Fruit fly (Drosophila melanogaster): ENCODE measurements around the gene Brd8.

Gene Brd8

DNA sequence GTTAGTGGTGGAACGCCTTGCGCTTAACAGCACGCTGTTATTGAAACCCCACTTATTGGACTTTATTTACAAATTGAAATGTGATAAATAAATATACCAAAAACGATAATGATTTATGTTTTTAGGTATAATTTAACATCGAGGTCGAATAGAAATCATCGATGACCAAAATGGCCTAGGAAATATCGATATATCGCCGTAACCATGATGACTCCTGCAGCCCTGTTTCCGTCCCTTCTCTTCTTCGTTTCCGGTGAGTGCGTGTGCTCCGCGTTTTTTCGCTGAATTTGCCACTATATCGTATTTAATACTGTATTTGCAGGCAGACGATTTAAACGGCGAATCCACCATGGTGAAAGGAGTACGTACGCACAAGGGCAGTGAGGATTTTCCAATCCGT, 3.3 kb upstream of the Brd8 start, which contains the start of gene eEF1gamma (continued):
- peak; percentile 92 for TF ChIP-seq CG34406 (GFP tag; optimal IDR thresholded peaks at IDR 0.05)
- no peak for TF ChIP-seq achi (GFP tag; optimal IDR thresholded peaks at IDR 0.05)
- TF ChIP-seq CG8319 (GFP tag; optimal IDR thresholded peaks at IDR 0.05), result peak; percentile 89
- TF ChIP-seq CG31627 (GFP tag; optimal IDR thresholded peaks at IDR 0.05), result peak; percentile 91
- TF ChIP-seq Sox15 (GFP tag; optimal IDR thresholded peaks at IDR 0.05), result peak; percentile 66
- no peak for TF ChIP-seq CG4318 (GFP tag; optimal IDR thresholded peaks at IDR 0.05)
- TF ChIP-seq CG6808 (GFP tag; optimal IDR thresholded peaks at IDR 0.05), result peak; percentile 85
- peak; percentile 93 for TF ChIP-seq eg (GFP tag; IDR thresholded peaks at IDR 0.05)
- peak; percentile 94 for TF ChIP-seq lz (GFP tag; optimal IDR thresholded peaks at IDR 0.05)
- no peak for TF ChIP-seq spab (GFP tag; optimal IDR thresholded peaks at IDR 0.05)
- no peak for TF ChIP-seq Eip93F (GFP tag; optimal IDR thresholded peaks at IDR 0.05)
- peak; percentile 78 for TF ChIP-seq dac (GFP tag; optimal IDR thresholded peaks at IDR 0.05)
- peak; percentile 76 for TF ChIP-seq Ets21C (GFP tag; optimal IDR thresholded peaks at IDR 0.05)
- TF ChIP-seq CG6854 (GFP tag; optimal IDR thresholded peaks at IDR 0.05), result peak; percentile 98
- peak; percentile 93 for TF ChIP-seq Met (GFP tag; optimal IDR thresholded peaks at IDR 0.05)
- peak; percentile 86 for TF ChIP-seq CG10669 (GFP tag; optimal IDR thresholded peaks at IDR 0.05)
- no peak for TF ChIP-seq Hr38 (GFP tag; optimal IDR thresholded peaks at IDR 0.05)
- TF ChIP-seq pdm3 (GFP tag; optimal IDR thresholded peaks at IDR 0.05), result peak; percentile 90

DNA sequence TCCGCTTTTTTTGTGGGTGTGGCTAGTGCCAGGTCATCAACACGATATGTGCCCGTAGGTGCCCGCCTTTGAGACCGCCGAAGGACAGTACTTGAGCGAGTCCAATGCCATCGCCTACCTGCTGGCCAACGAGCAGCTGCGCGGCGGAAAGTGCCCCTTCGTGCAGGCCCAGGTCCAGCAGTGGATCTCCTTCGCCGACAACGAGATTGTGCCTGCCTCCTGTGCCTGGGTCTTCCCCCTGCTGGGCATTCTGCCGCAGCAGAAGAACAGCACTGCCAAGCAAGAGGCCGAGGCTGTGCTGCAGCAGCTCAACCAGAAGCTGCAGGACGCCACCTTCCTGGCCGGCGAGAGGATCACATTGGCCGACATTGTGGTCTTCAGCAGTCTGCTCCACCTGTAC, 2.7 kb upstream of the Brd8 start:
- no peak for TF ChIP-seq CG6163 (GFP tag; IDR thresholded peaks at IDR 0.05)
- TF ChIP-seq salr (GFP tag; optimal IDR thresholded peaks at IDR 0.05), result no peak
- TF ChIP-seq CG1621 (tag; optimal IDR thresholded peaks at IDR 0.05), result no peak
- TF ChIP-seq fkh (GFP tag; optimal IDR thresholded peaks at IDR 0.05), result no peak
- TF ChIP-seq Hr39 (GFP tag; optimal IDR thresholded peaks at IDR 0.05), result no peak
- no peak for TF ChIP-seq CG11294 (GFP tag; IDR thresholded peaks at IDR 0.05)
- no peak for TF ChIP-seq CG8119 (GFP tag; IDR thresholded peaks at IDR 0.05)
- no peak for TF ChIP-seq CG6808 (GFP tag; optimal IDR thresholded peaks at IDR 0.05)

DNA sequence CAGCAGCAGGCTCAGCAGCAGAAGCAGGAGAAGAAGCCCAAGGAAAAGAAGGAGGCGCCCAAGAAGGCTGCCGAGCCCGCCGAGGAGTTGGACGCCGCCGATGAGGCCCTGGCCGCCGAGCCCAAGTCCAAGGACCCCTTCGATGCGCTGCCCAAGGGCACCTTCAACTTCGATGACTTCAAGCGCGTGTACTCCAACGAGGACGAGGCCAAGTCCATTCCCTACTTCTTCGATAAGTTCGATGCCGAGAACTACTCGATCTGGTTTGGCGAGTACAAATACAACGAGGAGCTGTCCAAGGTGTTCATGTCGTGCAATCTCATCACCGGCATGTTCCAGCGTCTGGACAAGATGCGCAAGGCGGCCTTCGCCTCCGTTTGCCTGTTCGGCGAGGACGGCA, 2.1 kb upstream of the Brd8 start:
- TF ChIP-seq Smox (GFP tag; optimal IDR thresholded peaks at IDR 0.05) (no peak), Eip75B (GFP tag; optimal IDR thresholded peaks at IDR 0.05) (no peak), CG6163 (GFP tag; IDR thresholded peaks at IDR 0.05) (no peak), Eip93F (GFP tag; optimal IDR thresholded peaks at IDR 0.05) (no peak), CG10669 (GFP tag; optimal IDR thresholded peaks at IDR 0.05) (no peak), CG11902 (GFP tag; optimal IDR thresholded peaks at IDR 0.05) (no peak)

DNA sequence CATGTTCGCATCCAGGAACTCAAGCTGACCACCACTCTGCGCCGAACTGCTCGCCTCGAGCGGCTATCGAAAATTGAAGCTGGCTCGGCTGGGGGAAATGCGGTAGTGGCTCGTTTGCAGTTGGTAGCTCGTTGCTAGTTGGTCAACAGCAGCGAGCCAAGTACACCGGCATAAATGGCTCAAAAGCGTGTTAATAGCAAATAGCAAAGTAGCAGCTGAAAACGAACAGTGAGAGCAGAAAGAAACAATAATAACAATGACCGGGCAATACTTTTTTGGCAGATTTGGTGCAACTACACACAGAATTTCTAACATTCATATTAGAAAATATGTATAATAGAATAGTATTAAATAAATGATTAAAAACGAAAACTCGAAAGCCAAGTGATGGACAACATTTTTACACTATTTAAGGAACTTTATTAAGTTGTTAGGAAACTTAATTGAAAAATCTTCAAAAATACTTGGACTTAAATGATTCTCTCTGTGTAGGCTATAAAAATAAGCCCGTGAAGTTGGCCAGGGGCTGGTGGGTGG, 4.5 kb downstream of the Brd8 start, which contains the start of gene CG14507:
CG14507 (minus strand) TSS at position 51 of the 537 bp plus-strand sequence.
- TF ChIP-seq Eip75B (GFP tag; optimal IDR thresholded peaks at IDR 0.05), result no peak
- TF ChIP-seq CG8119 (GFP tag; IDR thresholded peaks at IDR 0.05), result peak; percentile 69
- TF ChIP-seq CG15336 (GFP tag; IDR thresholded peaks at IDR 0.05), result peak; percentile 74
- peak; percentile 25; the same call in 1 of the 3 replicates for TF ChIP-seq eg (GFP tag; IDR thresholded peaks at IDR 0.05)
- no peak for TF ChIP-seq CG34406 (GFP tag; optimal IDR thresholded peaks at IDR 0.05)
- no peak for TF ChIP-seq fd85E (GFP tag; optimal IDR thresholded peaks at IDR 0.05)
- TF ChIP-seq salr (GFP tag; optimal IDR thresholded peaks at IDR 0.05), result no peak

DNA sequence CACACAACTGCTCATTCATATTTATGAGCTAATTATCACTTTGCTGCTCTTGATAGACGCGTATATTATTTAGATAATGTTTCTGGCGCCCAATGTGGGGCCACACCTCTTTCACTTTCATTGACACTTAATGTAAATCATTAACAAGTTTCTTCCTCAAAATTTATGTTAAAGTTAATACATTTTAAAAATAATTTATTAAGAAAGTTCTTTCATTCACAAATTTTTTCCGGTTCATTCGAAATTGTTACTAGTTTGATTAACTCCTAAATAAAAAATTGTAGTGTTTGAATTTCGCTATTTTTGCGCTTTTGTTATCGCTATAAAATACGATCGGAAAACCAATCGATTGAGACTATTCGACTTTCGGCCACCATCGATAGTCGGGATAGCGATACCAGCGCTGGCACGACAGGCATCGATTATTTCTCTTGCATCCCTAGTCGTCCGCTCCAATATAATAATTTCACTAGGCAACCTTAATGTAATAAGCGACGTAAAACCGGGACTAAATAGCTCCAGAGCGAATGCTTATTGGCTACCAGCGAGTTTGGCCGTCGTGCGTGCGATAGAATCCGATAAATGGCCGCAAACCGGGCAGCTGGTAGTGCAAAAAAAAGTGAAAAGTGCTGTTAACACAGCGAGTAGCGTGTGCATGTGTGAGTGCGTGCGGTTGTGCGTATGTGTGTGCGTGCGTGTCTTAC, 5.6 kb downstream of the Brd8 start, which contains the start of gene Usp1:
Usp1 (plus strand) TSS at position 417 of the 704 bp plus-strand sequence.
- no peak for TF ChIP-seq spab (GFP tag; optimal IDR thresholded peaks at IDR 0.05)
- peak; percentile 73 for TF ChIP-seq Blimp-1 (GFP tag; optimal IDR thresholded peaks at IDR 0.05)
- TF ChIP-seq CG4318 (GFP tag; optimal IDR thresholded peaks at IDR 0.05), result no peak
- TF ChIP-seq Sox15 (GFP tag; optimal IDR thresholded peaks at IDR 0.05), result no peak
- no peak for TF ChIP-seq eg (GFP tag; IDR thresholded peaks at IDR 0.05)
- TF ChIP-seq fkh (GFP tag; optimal IDR thresholded peaks at IDR 0.05), result peak; percentile 26
- TF ChIP-seq Smox (GFP tag; optimal IDR thresholded peaks at IDR 0.05), result no peak

Data from whole organism, prepupa.